Worm (Caenorhabditis elegans) whole organism, L1 larva: Measurements from ENCODE around the gene ins-32.

Experiments
- C34B4.2 ChIP-seq: sonication (generic microtip); optimal IDR thresholded peaks from 2 replicates; lab custom pipeline; 2017; ENCODE audit warnings: mild to moderate bottlenecking, missing genetic modification characterization, missing compliant biosample characterization
- aly-2 ChIP-seq: fragments of 150-350 bp; optimal IDR thresholded peaks from 2 replicates; lab custom pipeline; 2014; ENCODE audit warnings: missing biosample characterization, missing genetic modification characterization
- ceh-8 ChIP-seq: fragments of 200-800 bp; sonication (Bioruptor generic); optimal IDR thresholded peaks from 2 replicates; lab custom pipeline; 2018; ENCODE audit warnings: mild to moderate bottlenecking, missing genetic modification characterization, moderate library complexity, missing compliant biosample characterization
- ceh-90 ChIP-seq: sonication (generic microtip); optimal IDR thresholded peaks from 2 replicates; lab custom pipeline; 2016; ENCODE audit warnings: missing genetic modification characterization, missing compliant biosample characterization
- dpl-1 ChIP-seq, 3 experiments: fragments of 150-350 bp in 2 of 3; sonication (generic microtip) in 1 of 3; optimal IDR thresholded peaks; 2 replicates each; lab custom pipeline; 2014 to 2017; ENCODE audit warnings: missing biosample characterization in 3 of 3, missing genetic modification characterization in 3 of 3, missing genetic modification reagents in 3 of 3
- dsc-1 ChIP-seq: sonication (generic microtip); optimal IDR thresholded peaks from 2 replicates; lab custom pipeline; 2016; ENCODE audit warnings: mild to moderate bottlenecking, missing genetic modification characterization, missing compliant biosample characterization
- efl-1 ChIP-seq, 4 experiments: fragments of 150-350 bp; optimal IDR thresholded peaks in 3 of 4; peaks in 1 of 4; 1 replicate in 1 of 4; 2 replicates in 3 of 4; lab custom pipeline; 2014; ENCODE audit warnings: missing biosample characterization in 2 of 4, missing genetic modification characterization in 2 of 4, missing genetic modification reagents in 2 of 4
- efl-3 ChIP-seq: fragments of 200-800 bp; sonication (Bioruptor generic); optimal IDR thresholded peaks from 2 replicates; lab custom pipeline; 2018; ENCODE audit warnings: mild to moderate bottlenecking, missing genetic modification characterization, missing compliant biosample characterization
- egl-13 ChIP-seq: sonication (generic microtip); optimal IDR thresholded peaks from 2 replicates; lab custom pipeline; 2016; ENCODE audit warnings: missing genotype, missing genetic modification reagents, missing genetic modification characterization, missing compliant biosample characterization
- egl-27 ChIP-seq, 2 experiments: fragments of 150-350 bp in 1 of 2; sonication (generic microtip); optimal IDR thresholded peaks; 3 replicates each; lab custom pipeline; 2017 to 2018; ENCODE audit warnings: missing biosample characterization in 2 of 2, missing genetic modification characterization in 2 of 2, missing genetic modification reagents in 2 of 2
- fkh-10 ChIP-seq: sonication (generic microtip); optimal IDR thresholded peaks from 2 replicates; lab custom pipeline; 2017; ENCODE audit warnings: missing biosample characterization, missing genetic modification reagents, missing genetic modification characterization
- fkh-8 ChIP-seq: sonication (generic microtip); optimal IDR thresholded peaks from 2 replicates; lab custom pipeline; 2016; ENCODE audit warnings: mild to moderate bottlenecking, missing genetic modification characterization, missing compliant biosample characterization
- grh-1 ChIP-seq: fragments of 200-800 bp; sonication (Bioruptor generic); IDR thresholded peaks from 2 replicates; pipeline ENCODE4 v1.3.6; 2022; ENCODE audit warnings: missing genetic modification reagents, missing genetic modification characterization, missing compliant biosample characterization
- hlh-17 ChIP-seq: fragments of 200-800 bp; sonication (Bioruptor generic); optimal IDR thresholded peaks from 2 replicates; lab custom pipeline; 2018; ENCODE audit warnings: missing genetic modification characterization, mild to moderate bottlenecking, missing compliant biosample characterization, moderate library complexity, borderline replicate concordance
- hpl-2 ChIP-seq: fragments of 150-350 bp; optimal IDR thresholded peaks from 2 replicates; lab custom pipeline; 2014; ENCODE audit warnings: missing biosample characterization, missing genetic modification reagents, missing genetic modification characterization
- lin-35 ChIP-seq, 2 experiments: fragments of 150-350 bp; optimal IDR thresholded peaks; 2 replicates each; lab custom pipeline; 2014; ENCODE audit warnings: missing biosample characterization in 2 of 2, missing genetic modification characterization in 2 of 2, missing genetic modification reagents in 2 of 2
- lir-3 ChIP-seq: sonication (generic microtip); optimal IDR thresholded peaks from 2 replicates; lab custom pipeline; 2016; ENCODE audit warnings: mild to moderate bottlenecking, missing genetic modification characterization, moderate library complexity, missing compliant biosample characterization; ENCODE audit not compliant: poor library complexity
- mab-9 ChIP-seq: fragments of 200-800 bp; sonication (Bioruptor generic); IDR thresholded peaks from 2 replicates; pipeline ENCODE4 v1.3.6; 2022; ENCODE audit warnings: missing genetic modification reagents, missing genetic modification characterization, missing compliant biosample characterization
- mdl-1 ChIP-seq, 2 experiments: fragments of 150-350 bp; optimal IDR thresholded peaks; 2 replicates each; lab custom pipeline; 2014 to 2017; ENCODE audit warnings: missing biosample characterization in 2 of 2, missing genetic modification characterization in 2 of 2, inconsistent platforms in 1 of 2
- nhr-19 ChIP-seq: fragments of 200-800 bp; sonication (Bioruptor generic); conservative IDR thresholded peaks from 2 replicates; pipeline ENCODE4 v1.3.6; 2022; ENCODE audit warnings: missing genetic modification characterization, missing compliant biosample characterization
- nhr-237 ChIP-seq: fragments of 150-350 bp; optimal IDR thresholded peaks from 2 replicates; lab custom pipeline; 2014; ENCODE audit warnings: missing biosample characterization, missing genetic modification characterization
- nhr-28 ChIP-seq: fragments of 150-350 bp; optimal IDR thresholded peaks from 2 replicates; lab custom pipeline; 2014; ENCODE audit warnings: missing biosample characterization, missing genetic modification characterization
- nhr-47 ChIP-seq: sonication (generic microtip); optimal IDR thresholded peaks from 2 replicates; lab custom pipeline; 2016; ENCODE audit warnings: mild to moderate bottlenecking, missing genetic modification characterization, moderate library complexity, missing compliant biosample characterization
- nhr-71 ChIP-seq: sonication (generic microtip); optimal IDR thresholded peaks from 2 replicates; lab custom pipeline; 2016; ENCODE audit warnings: mild to moderate bottlenecking, missing genetic modification characterization, moderate library complexity, missing compliant biosample characterization
- nhr-85 ChIP-seq: sonication (generic microtip); peaks from one replicate; lab custom pipeline; 2016; ENCODE audit warnings: missing genetic modification characterization, inconsistent platforms, missing compliant biosample characterization
- pag-3 ChIP-seq: sonication (generic microtip); optimal IDR thresholded peaks from 2 replicates; lab custom pipeline; 2017; ENCODE audit warnings: missing genetic modification characterization, mild to moderate bottlenecking, missing compliant biosample characterization, antibody characterized with exemption, borderline replicate concordance; ENCODE audit not compliant: insufficient read depth
- pax-3 ChIP-seq: fragments of 200-800 bp; sonication (Bioruptor generic); optimal IDR thresholded peaks from 2 replicates; lab custom pipeline; 2018; ENCODE audit warnings: mild to moderate bottlenecking, missing genetic modification characterization, moderate library complexity, missing compliant biosample characterization
- snpc-4 ChIP-seq: fragments of 150-350 bp; optimal IDR thresholded peaks from 2 replicates; lab custom pipeline; 2014; ENCODE audit warnings: missing biosample characterization, missing genetic modification characterization
- sptf-1 ChIP-seq: fragments of 150-350 bp; optimal IDR thresholded peaks from 2 replicates; lab custom pipeline; 2014; ENCODE audit warnings: missing biosample characterization, missing genetic modification characterization
- tbx-2 ChIP-seq: sonication (generic microtip); optimal IDR thresholded peaks from 2 replicates; lab custom pipeline; 2016; ENCODE audit warnings: missing genetic modification characterization, missing compliant biosample characterization
- unc-30 ChIP-seq: sonication (generic microtip); optimal IDR thresholded peaks from 2 replicates; lab custom pipeline; 2017; ENCODE audit warnings: missing biosample characterization, missing genetic modification characterization
- vab-15 ChIP-seq: sonication (generic microtip); optimal IDR thresholded peaks from 2 replicates; lab custom pipeline; 2017; ENCODE audit warnings: missing genotype, mild to moderate bottlenecking, missing genetic modification characterization, missing compliant biosample characterization

The ins-32 gene

ce11 chrII:3781238-3781637 lies 21.9 kb downstream of the ins-32 start:
- TF ChIP-seq egl-27 (tag; optimal IDR thresholded peaks at IDR 0.05; lab: Kevin White, UChicago) (no peak), efl-1 (optimal IDR thresholded peaks at IDR 0.05; lab: Kevin White, UChicago) (no peak), efl-1 (GFP tag; optimal IDR thresholded peaks at IDR 0.05 in 1 of 2; lab: Kevin White, UChicago) (peak in 1 of 2 experiments; percentile 67)

DNA sequence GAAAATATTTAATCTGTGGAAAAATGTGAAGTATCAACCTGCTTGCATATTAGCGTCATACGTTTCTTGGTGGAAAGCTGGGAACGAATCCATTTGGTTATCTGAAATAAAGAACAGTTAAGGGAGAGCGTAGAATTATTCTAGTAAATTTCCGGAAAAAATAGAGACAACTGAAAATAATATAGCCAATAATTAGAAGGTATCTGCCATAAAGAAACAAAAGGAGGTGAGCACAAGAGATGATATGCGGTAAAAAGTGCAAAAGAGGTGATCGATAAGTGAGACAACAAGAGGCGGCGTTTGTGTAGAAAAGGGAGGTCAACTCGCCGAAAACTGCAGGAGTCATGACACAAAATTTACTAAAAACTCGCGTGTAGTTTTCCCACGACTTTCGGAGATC lies 23.7 kb downstream of the ins-32 start, which contains the start of gene T24E12.11:
Gene T24E12.11, minus strand, starts transcription at position 101 of the 400 bp plus-strand sequence.
- TF ChIP-seq egl-27 (tag; optimal IDR thresholded peaks at IDR 0.05; lab: Kevin White, UChicago) (no peak), egl-13 (tag; lab: Kevin White, UChicago) (no peak), grh-1 (GFP tag; lab: Robert Waterston, UW) (no peak), dpl-1 (GFP tag; optimal IDR thresholded peaks at IDR 0.05; lab: Kevin White, UChicago) (no peak), lir-3 (tag; lab: Kevin White, UChicago) (no peak), efl-3 (GFP tag; lab: Kevin White, UChicago) (no peak), hlh-17 (GFP tag; lab: Kevin White, UChicago) (no peak), snpc-4 (tag; lab: Kevin White, UChicago) (no peak), pag-3 (tag; lab: Kevin White, UChicago) (no peak), ceh-90 (tag; lab: Kevin White, UChicago) (no peak), C34B4.2 (tag; lab: Kevin White, UChicago) (no peak), aly-2 (tag; lab: Kevin White, UChicago) (no peak), unc-30 (tag; lab: Kevin White, UChicago) (no peak), tbx-2 (tag; lab: Kevin White, UChicago) (no peak), nhr-237 (tag; lab: Kevin White, UChicago) (no peak)

- TF ChIP-seq nhr-85 (tag; lab: Kevin White, UChicago) (no peak), ceh-8 (GFP tag; lab: Kevin White, UChicago) (peak; percentile 79), pax-3 (tag; lab: Kevin White, UChicago) (no peak), sptf-1 (no peak), fkh-8 (peak; percentile 51), egl-13 (tag; lab: Kevin White, UChicago) (no peak), nhr-71 (tag; lab: Kevin White, UChicago) (peak; percentile 35), vab-15 (tag; lab: Kevin White, UChicago) (no peak), mdl-1 (tag; optimal IDR thresholded peaks at IDR 0.05; lab: Kevin White, UChicago) (no peak), dsc-1 (tag; lab: Kevin White, UChicago) (no peak), fkh-10 (GFP tag; lab: Kevin White, UChicago) (peak; percentile 36), nhr-47 (tag; lab: Kevin White, UChicago) (peak; percentile 1)
Measured at ce11 chrII:3777802-3778201, 25.3 kb downstream of the ins-32 start.

DNA sequence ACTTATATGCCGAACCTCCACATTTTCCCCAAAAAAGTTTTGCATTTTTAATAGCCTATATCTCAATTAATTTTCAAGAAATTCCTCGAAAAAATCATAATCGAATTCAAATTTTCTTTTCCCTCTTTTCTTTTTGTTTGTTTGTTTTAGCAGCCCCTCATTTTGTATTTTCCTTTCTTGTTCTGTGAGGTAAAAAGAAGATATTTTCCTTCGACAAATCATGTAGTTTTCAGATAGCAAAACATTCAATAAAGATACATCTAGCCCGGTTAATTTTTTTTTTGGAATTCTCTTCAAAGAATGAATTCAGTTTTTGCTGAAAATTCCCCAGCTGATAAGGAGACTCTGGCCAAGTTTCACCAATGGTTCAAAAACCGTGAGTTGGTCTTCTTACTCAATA lies 27.4 kb downstream of the ins-32 start, which contains the start of gene T24E12.3:
Gene T24E12.3, plus strand, starts transcription at position 301 of the 400 bp plus-strand sequence.
- TF ChIP-seq ceh-8 (GFP tag; lab: Kevin White, UChicago) (no peak), nhr-28 (tag; lab: Kevin White, UChicago) (no peak), mab-9 (no peak), lir-3 (tag; lab: Kevin White, UChicago) (no peak), egl-13 (tag; lab: Kevin White, UChicago) (no peak), efl-1 (optimal IDR thresholded peaks at IDR 0.05; lab: Kevin White, UChicago) (no peak), efl-1 (GFP tag; optimal IDR thresholded peaks at IDR 0.05 in 1 of 2; lab: Kevin White, UChicago) (no peak), hpl-2 (GFP tag; lab: Kevin White, UChicago) (no peak), nhr-19 (no peak), lin-35 (GFP tag; optimal IDR thresholded peaks at IDR 0.05; lab: Kevin White, UChicago) (no peak)
